Worm (Caenorhabditis elegans) whole organism, young adult: ENCODE results near the gene F59B10.5.

Source experiments
- B0019.2 ChIP-seq: fragments of 200-800 bp; sonication (Bioruptor generic); conservative IDR thresholded peaks from 2 replicates; pipeline ENCODE4 v1.3.6; 2022; ENCODE audit warnings: missing genetic modification reagents, missing genetic modification characterization, missing compliant biosample characterization
- B0261.1 ChIP-seq: sonication (generic microtip); optimal IDR thresholded peaks from 2 replicates; lab custom pipeline; 2016; ENCODE audit warnings: mild to moderate bottlenecking, missing genetic modification characterization, moderate library complexity, missing compliant biosample characterization
- B0336.3 ChIP-seq: fragments of 200-800 bp; sonication (Bioruptor generic); IDR thresholded peaks from 2 replicates; pipeline ENCODE4 v1.3.6; 2022; ENCODE audit warnings: missing genetic modification characterization, missing compliant biosample characterization
- F37B4.10 ChIP-seq: fragments of 200-800 bp; sonication (Bioruptor generic); IDR thresholded peaks from 2 replicates; pipeline ENCODE4 v1.3.6; 2022; ENCODE audit warnings: missing genetic modification characterization, missing compliant biosample characterization
- F52B5.7 ChIP-seq: sonication (generic microtip); optimal IDR thresholded peaks from 2 replicates; lab custom pipeline; 2016; ENCODE audit warnings: mild to moderate bottlenecking, missing genetic modification characterization, missing compliant biosample characterization
- T26A5.8 ChIP-seq: sonication (generic microtip); optimal IDR thresholded peaks from 2 replicates; lab custom pipeline; 2016; ENCODE audit warnings: missing genetic modification characterization, missing compliant biosample characterization
- Y79H2A.3 ChIP-seq: fragments of 200-800 bp; sonication (Bioruptor generic); conservative IDR thresholded peaks from 2 replicates; pipeline ENCODE4 v1.3.6; 2022; ENCODE audit warnings: missing genetic modification reagents, missing genetic modification characterization, missing compliant biosample characterization
- athp-1 ChIP-seq: sonication (generic microtip); optimal IDR thresholded peaks from 2 replicates; lab custom pipeline; 2017; ENCODE audit warnings: mild to moderate bottlenecking, missing genetic modification characterization, missing compliant biosample characterization
- attf-5 ChIP-seq: fragments of 200-800 bp; sonication (Bioruptor generic); optimal IDR thresholded peaks from 2 replicates; lab custom pipeline; 2018; ENCODE audit warnings: mild to moderate bottlenecking, missing genetic modification characterization, missing compliant biosample characterization
- bed-1 ChIP-seq: fragments of 200-800 bp; sonication (Bioruptor generic); IDR thresholded peaks from 2 replicates; pipeline ENCODE4 v1.3.6; 2022; ENCODE audit warnings: missing genetic modification reagents, missing genetic modification characterization, missing compliant biosample characterization
- bed-2 ChIP-seq: fragments of 200-800 bp; sonication (Bioruptor generic); IDR thresholded peaks from 2 replicates; pipeline ENCODE4 v1.3.6; 2022; ENCODE audit warnings: missing genetic modification reagents, missing genetic modification characterization, missing compliant biosample characterization
- ccch-3 ChIP-seq: fragments of 200-800 bp; sonication (Bioruptor generic); optimal IDR thresholded peaks from 2 replicates; lab custom pipeline; 2018; ENCODE audit warnings: mild to moderate bottlenecking, missing genetic modification characterization, missing compliant biosample characterization
- ceh-100 ChIP-seq: fragments of 200-800 bp; sonication (Bioruptor generic); IDR thresholded peaks from 2 replicates; pipeline ENCODE4 v1.3.6; 2022; ENCODE audit warnings: missing genetic modification reagents, missing genetic modification characterization, missing compliant biosample characterization
- ceh-40 ChIP-seq: fragments of 200-800 bp; sonication (Bioruptor generic); IDR thresholded peaks from 2 replicates; pipeline ENCODE4 v1.3.6; 2022; ENCODE audit warnings: missing genetic modification characterization, missing compliant biosample characterization
- ceh-79 ChIP-seq: sonication (generic microtip); optimal IDR thresholded peaks from 2 replicates; lab custom pipeline; 2017; ENCODE audit warnings: mild to moderate bottlenecking, missing genetic modification characterization, missing compliant biosample characterization
- dpff-1 ChIP-seq: sonication (generic microtip); optimal IDR thresholded peaks from 2 replicates; lab custom pipeline; 2017; ENCODE audit warnings: mild to moderate bottlenecking, missing genetic modification characterization, missing compliant biosample characterization
- efl-1 ChIP-seq: fragments of 150-350 bp; optimal IDR thresholded peaks from 2 replicates; lab custom pipeline; 2014; ENCODE audit warnings: missing biosample characterization, missing genetic modification reagents, missing genetic modification characterization
- egl-18 ChIP-seq: fragments of 200-800 bp; sonication (Bioruptor generic); IDR thresholded peaks from 2 replicates; pipeline ENCODE4 v1.3.6; 2022; ENCODE audit warnings: missing genetic modification reagents, missing genetic modification characterization, missing compliant biosample characterization
- egrh-3 ChIP-seq: fragments of 200-800 bp; sonication (Bioruptor generic); IDR thresholded peaks from 2 replicates; pipeline ENCODE4 v1.3.6; 2022; ENCODE audit warnings: missing genetic modification reagents, missing genetic modification characterization, missing compliant biosample characterization
- hlh-26 ChIP-seq: fragments of 200-800 bp; sonication (Bioruptor generic); conservative IDR thresholded peaks from 2 replicates; pipeline ENCODE4 v1.3.6; 2022; ENCODE audit warnings: missing genetic modification reagents, missing genetic modification characterization, missing compliant biosample characterization
- hmg-1.2 ChIP-seq: fragments of 200-800 bp; sonication (Bioruptor generic); IDR thresholded peaks from 2 replicates; pipeline ENCODE4 v1.3.6; 2022; ENCODE audit warnings: missing genetic modification reagents, missing genetic modification characterization, missing compliant biosample characterization
- hrde-1 ChIP-seq: sonication (generic microtip); optimal IDR thresholded peaks from 2 replicates; lab custom pipeline; 2016; ENCODE audit warnings: missing genetic modification characterization, mild to moderate bottlenecking, missing compliant biosample characterization, moderate library complexity, missing genotype, missing genetic modification reagents, borderline replicate concordance
- let-526 ChIP-seq: fragments of 200-800 bp; sonication (Bioruptor generic); IDR thresholded peaks from 2 replicates; pipeline ENCODE4 v1.3.6; 2022; ENCODE audit warnings: missing genetic modification reagents, missing genetic modification characterization, missing compliant biosample characterization
- lin-26 ChIP-seq: fragments of 200-800 bp; sonication (Bioruptor generic); IDR thresholded peaks from 2 replicates; pipeline ENCODE4 v1.3.6; 2022; ENCODE audit warnings: missing genetic modification reagents, missing genetic modification characterization, missing compliant biosample characterization
- lin-35 ChIP-seq, 3 experiments: fragments of 150-350 bp in 2 of 3; sonication (generic microtip) in 1 of 3; optimal IDR thresholded peaks; 2 replicates each; lab custom pipeline; 2014 to 2018; ENCODE audit warnings: missing biosample characterization in 3 of 3, missing genetic modification characterization in 3 of 3, missing genetic modification reagents in 3 of 3
- lin-40 ChIP-seq: sonication (generic microtip); optimal IDR thresholded peaks from 2 replicates; lab custom pipeline; 2016; ENCODE audit warnings: missing genetic modification characterization, mild to moderate bottlenecking, missing compliant biosample characterization, missing genotype, missing genetic modification reagents
- lin-54 ChIP-seq: fragments of 200-800 bp; sonication (Bioruptor generic); optimal IDR thresholded peaks from 2 replicates; lab custom pipeline; 2018; ENCODE audit warnings: mild to moderate bottlenecking, missing genetic modification characterization, missing compliant biosample characterization
- lir-1 ChIP-seq: fragments of 200-800 bp; sonication (Bioruptor generic); conservative IDR thresholded peaks from 2 replicates; pipeline ENCODE4 v1.3.6; 2022; ENCODE audit warnings: missing genetic modification reagents, missing genetic modification characterization, missing compliant biosample characterization
- lsy-27 ChIP-seq: sonication (generic microtip); optimal IDR thresholded peaks from 2 replicates; lab custom pipeline; 2017; ENCODE audit warnings: missing genetic modification characterization, mild to moderate bottlenecking, missing compliant biosample characterization, antibody characterized with exemption, missing genotype, borderline replicate concordance; ENCODE audit not compliant: insufficient read depth
- madf-6 ChIP-seq: fragments of 200-800 bp; sonication (Bioruptor generic); IDR thresholded peaks from 2 replicates; pipeline ENCODE4 v1.3.6; 2022; ENCODE audit warnings: missing genetic modification reagents, missing genetic modification characterization, missing compliant biosample characterization
- mel-28 ChIP-seq: sonication (generic microtip); optimal IDR thresholded peaks from 2 replicates; lab custom pipeline; 2016; ENCODE audit warnings: borderline replicate concordance, mild to moderate bottlenecking, missing genetic modification characterization, missing compliant biosample characterization
- mxl-1 ChIP-seq: sonication (generic microtip); optimal IDR thresholded peaks from 2 replicates; lab custom pipeline; 2016; ENCODE audit warnings: missing genetic modification characterization, missing compliant biosample characterization
- nfya-2 ChIP-seq: fragments of 200-800 bp; sonication (Bioruptor generic); IDR thresholded peaks from 2 replicates; pipeline ENCODE4 v1.3.6; 2022; ENCODE audit warnings: missing genetic modification reagents, missing genetic modification characterization, missing compliant biosample characterization
- nhr-179 ChIP-seq: sonication (generic microtip); optimal IDR thresholded peaks from 2 replicates; lab custom pipeline; 2016; ENCODE audit warnings: mild to moderate bottlenecking, missing genetic modification characterization, missing compliant biosample characterization
- pha-4 ChIP-seq: fragments of 150-350 bp; sonication (generic microtip); optimal IDR thresholded peaks from 2 replicates; lab custom pipeline; 2014; ENCODE audit warnings: missing biosample characterization, missing genetic modification reagents, missing genetic modification characterization
- rpc-1 ChIP-seq, 2 experiments: fragments of 150-350 bp in 1 of 2; sonication (generic microtip) in 1 of 2; optimal IDR thresholded peaks; 2 replicates each; lab custom pipeline; 2014 to 2018; ENCODE audit warnings: missing biosample characterization in 1 of 2, missing genetic modification characterization in 1 of 2, missing genetic modification reagents in 1 of 2, missing genotype in 1 of 2
- sdz-38 ChIP-seq: sonication (generic microtip); optimal IDR thresholded peaks from 2 replicates; lab custom pipeline; 2016; ENCODE audit warnings: missing genotype, missing genetic modification characterization, missing compliant biosample characterization
- somi-1 ChIP-seq: fragments of 200-800 bp; sonication (Bioruptor generic); optimal IDR thresholded peaks from 2 replicates; lab custom pipeline; 2018; ENCODE audit warnings: mild to moderate bottlenecking, missing genetic modification characterization, missing compliant biosample characterization
- tbp1 ChIP-seq: fragments of 200-800 bp; sonication (Bioruptor generic); optimal IDR thresholded peaks from 2 replicates; lab custom pipeline; 2018; ENCODE audit warnings: mild to moderate bottlenecking, missing genetic modification characterization, missing compliant biosample characterization
- tlf-1 ChIP-seq: fragments of 200-800 bp; sonication (Bioruptor generic); optimal IDR thresholded peaks from 2 replicates; lab custom pipeline; 2018; ENCODE audit warnings: mild to moderate bottlenecking, missing genetic modification characterization, missing compliant biosample characterization
- xnd-1 ChIP-seq: sonication (generic microtip); optimal IDR thresholded peaks from 2 replicates; lab custom pipeline; 2016; ENCODE audit warnings: missing genotype, missing genetic modification reagents, missing genetic modification characterization, missing compliant biosample characterization
- zim-3 ChIP-seq: sonication (generic microtip); optimal IDR thresholded peaks from 2 replicates; lab custom pipeline; 2017; ENCODE audit warnings: mild to moderate bottlenecking, missing genetic modification characterization, moderate library complexity, missing compliant biosample characterization
- ztf-18 ChIP-seq: sonication (generic microtip); optimal IDR thresholded peaks from 2 replicates; lab custom pipeline; 2016; ENCODE audit warnings: missing genotype, mild to moderate bottlenecking, missing genetic modification characterization, missing compliant biosample characterization
- ztf-26 ChIP-seq: sonication (generic microtip); optimal IDR thresholded peaks from 2 replicates; lab custom pipeline; 2017; ENCODE audit warnings: missing genetic modification characterization, missing compliant biosample characterization
- ztf-28 ChIP-seq: fragments of 200-800 bp; sonication (Bioruptor generic); IDR thresholded peaks from 2 replicates; pipeline ENCODE4 v1.3.6; 2022; ENCODE audit warnings: missing genetic modification reagents, missing genetic modification characterization, missing compliant biosample characterization
- ztf-3 ChIP-seq: fragments of 200-800 bp; sonication (Bioruptor generic); optimal IDR thresholded peaks from 2 replicates; lab custom pipeline; 2018; ENCODE audit warnings: mild to moderate bottlenecking, missing genetic modification characterization, missing compliant biosample characterization

Gene F59B10.5

ce11 chrII:10563368-10563767 is 39.9 kb upstream of the F59B10.5 start, which contains the start of gene cdc-48.1 (continued):
- TF ChIP-seq somi-1 (GFP tag; lab: Kevin White, UChicago) (peak; percentile 99), ztf-3 (GFP tag; lab: Kevin White, UChicago) (peak; percentile 96), lin-40 (tag; lab: Kevin White, UChicago) (peak; percentile 99), hlh-26 (GFP tag; lab: Robert Waterston, UW) (no peak), ztf-18 (tag; lab: Kevin White, UChicago) (peak; percentile 89)

ce11 chrII:10559671-10560184 is 36.2 kb upstream of the F59B10.5 start:
- TF ChIP-seq efl-1 (GFP tag; lab: Kevin White, UChicago) (no peak), F37B4.10 (GFP tag; lab: Robert Waterston, UW) (no peak), tlf-1 (GFP tag; lab: Kevin White, UChicago) (no peak), lin-26 (GFP tag; lab: Robert Waterston, UW) (0 out of 2 replicates have a peak, but pooled peaks have one; percentile 68), zim-3 (peak; percentile 62), lsy-27 (no peak), B0261.1 (tag; lab: Kevin White, UChicago) (no peak), lin-40 (tag; lab: Kevin White, UChicago) (no peak), lin-54 (peak; percentile 23), sdz-38 (tag; lab: Kevin White, UChicago) (no peak), madf-6 (GFP tag; lab: Robert Waterston, UW) (peak; percentile 60; the same call in 1 of the 2 replicates), ccch-3 (no peak), let-526 (GFP tag; lab: Robert Waterston, UW) (no peak), ceh-79 (no peak), ztf-26 (tag; lab: Kevin White, UChicago) (no peak), nhr-179 (tag; lab: Kevin White, UChicago) (no peak), egl-18 (GFP tag; lab: Robert Waterston, UW) (no peak), Y79H2A.3 (GFP tag; lab: Robert Waterston, UW) (0 out of 2 replicates have a peak, but pooled peaks have one; percentile 39), T26A5.8 (tag; lab: Kevin White, UChicago) (no peak), bed-2 (no peak), pha-4 (no peak), B0336.3 (GFP tag; lab: Robert Waterston, UW) (peak; percentile 31; the same call in 1 of the 2 replicates), mel-28 (no peak), nfya-2 (GFP tag; lab: Robert Waterston, UW) (no peak), ceh-100 (GFP tag; lab: Robert Waterston, UW) (no peak), ceh-40 (GFP tag; lab: Robert Waterston, UW) (peak; percentile 68; the same call in 1 of the 2 replicates), xnd-1 (tag; lab: Kevin White, UChicago) (no peak), rpc-1 (optimal IDR thresholded peaks at IDR 0.05; lab: Kevin White, UChicago) (no peak), rpc-1 (tag; optimal IDR thresholded peaks at IDR 0.05; lab: Kevin White, UChicago) (no peak), lin-35 (GFP tag; optimal IDR thresholded peaks at IDR 0.05; lab: Kevin White, UChicago) (peak in 1 of 3 experiments; percentile 41), attf-5 (GFP tag; lab: Kevin White, UChicago) (no peak), dpff-1 (tag; lab: Kevin White, UChicago) (no peak), hmg-1.2 (no peak), athp-1 (tag; lab: Kevin White, UChicago) (peak; percentile 44), lir-1 (GFP tag; lab: Robert Waterston, UW) (no peak), tbp1 (GFP tag; lab: Kevin White, UChicago) (peak; percentile 9), egrh-3 (GFP tag; lab: Robert Waterston, UW) (no peak), mxl-1 (no peak), bed-1 (GFP tag; lab: Robert Waterston, UW) (no peak), F52B5.7 (tag; lab: Kevin White, UChicago) (no peak), B0019.2 (GFP tag; lab: Robert Waterston, UW) (no peak), hrde-1 (peak; percentile 54), ztf-28 (GFP tag; lab: Robert Waterston, UW) (no peak)
